Worm (Caenorhabditis elegans) whole organism, young adult: Measurements from ENCODE around the gene F59A6.12.
A peak's percentile ranks its signal among the peaks of the same experiment; 100 is the strongest.

Experiments used
- B0019.2 ChIP-seq: fragments of 200-800 bp; sonication (Bioruptor generic); conservative IDR thresholded peaks from 2 replicates; pipeline ENCODE4 v1.3.6; 2022; ENCODE audit warnings: missing genetic modification reagents, missing genetic modification characterization, missing compliant biosample characterization
- F23B12.7 ChIP-seq: sonication (generic microtip); optimal IDR thresholded peaks from 2 replicates; lab custom pipeline; 2017; ENCODE audit warnings: missing genetic modification characterization, mild to moderate bottlenecking, missing compliant biosample characterization, antibody characterized with exemption, moderate library complexity; ENCODE audit not compliant: insufficient read depth
- F33H1.4 ChIP-seq: fragments of 200-800 bp; sonication (Bioruptor generic); IDR thresholded peaks from 2 replicates; pipeline ENCODE4 v1.3.6; 2022; ENCODE audit warnings: missing genetic modification reagents, missing genetic modification characterization, missing compliant biosample characterization
- Y56A3A.18 ChIP-seq: fragments of 200-800 bp; sonication (Bioruptor generic); IDR thresholded peaks from 2 replicates; pipeline ENCODE4 v1.3.6; 2022; ENCODE audit warnings: missing genetic modification reagents, missing genetic modification characterization, missing compliant biosample characterization
- aptf-3 ChIP-seq: fragments of 200-800 bp; sonication (Bioruptor generic); IDR thresholded peaks from 2 replicates; pipeline ENCODE4 v1.3.6; 2022; ENCODE audit warnings: missing genetic modification characterization, missing compliant biosample characterization
- attf-5 ChIP-seq: fragments of 200-800 bp; sonication (Bioruptor generic); optimal IDR thresholded peaks from 2 replicates; lab custom pipeline; 2018; ENCODE audit warnings: mild to moderate bottlenecking, missing genetic modification characterization, missing compliant biosample characterization
- attf-6 ChIP-seq: fragments of 200-800 bp; sonication (Bioruptor generic); IDR thresholded peaks from 2 replicates; pipeline ENCODE4 v1.3.6; 2022; ENCODE audit warnings: missing genetic modification reagents, missing genetic modification characterization, missing compliant biosample characterization
- bed-2 ChIP-seq: fragments of 200-800 bp; sonication (Bioruptor generic); IDR thresholded peaks from 2 replicates; pipeline ENCODE4 v1.3.6; 2022; ENCODE audit warnings: missing genetic modification reagents, missing genetic modification characterization, missing compliant biosample characterization
- cebp-1 ChIP-seq, 2 experiments: fragments of 200-800 bp in 1 of 2; sonication (Bioruptor generic) in 1 of 2; sonication (generic microtip) in 1 of 2; IDR thresholded peaks in 1 of 2; optimal IDR thresholded peaks in 1 of 2; 2 replicates each; pipeline versions ENCODE4 v1.3.6 to Lab custom; 2017 to 2022; ENCODE audit warnings: missing compliant biosample characterization in 2 of 2, missing genetic modification characterization in 2 of 2, mild to moderate bottlenecking in 1 of 2, missing genetic modification reagents in 1 of 2, moderate library complexity in 1 of 2
- cebp-2 ChIP-seq: fragments of 200-800 bp; sonication (Bioruptor generic); IDR thresholded peaks from 2 replicates; pipeline ENCODE4 v1.3.6; 2022; ENCODE audit warnings: missing genetic modification characterization, missing compliant biosample characterization
- ceh-100 ChIP-seq: fragments of 200-800 bp; sonication (Bioruptor generic); IDR thresholded peaks from 2 replicates; pipeline ENCODE4 v1.3.6; 2022; ENCODE audit warnings: missing genetic modification reagents, missing genetic modification characterization, missing compliant biosample characterization
- ceh-58 ChIP-seq: fragments of 200-800 bp; sonication (Bioruptor generic); IDR thresholded peaks from 2 replicates; pipeline ENCODE4 v1.3.6; 2022; ENCODE audit warnings: missing genetic modification characterization, missing compliant biosample characterization
- die-1 ChIP-seq: sonication (generic microtip); optimal IDR thresholded peaks from 2 replicates; lab custom pipeline; 2016; ENCODE audit warnings: missing genotype, mild to moderate bottlenecking, missing genetic modification characterization, missing compliant biosample characterization
- dox-1 ChIP-seq: fragments of 200-800 bp; sonication (Bioruptor generic); IDR thresholded peaks from 2 replicates; pipeline ENCODE4 v1.3.6; 2022; ENCODE audit warnings: missing genetic modification reagents, missing genetic modification characterization, missing compliant biosample characterization
- dpff-1 ChIP-seq: sonication (generic microtip); optimal IDR thresholded peaks from 2 replicates; lab custom pipeline; 2017; ENCODE audit warnings: mild to moderate bottlenecking, missing genetic modification characterization, missing compliant biosample characterization
- dpl-1 ChIP-seq: fragments of 150-350 bp; optimal IDR thresholded peaks from 2 replicates; lab custom pipeline; 2014; ENCODE audit warnings: missing biosample characterization, missing genetic modification reagents, missing genetic modification characterization
- egl-44 ChIP-seq: fragments of 200-800 bp; sonication (Bioruptor generic); IDR thresholded peaks from 2 replicates; pipeline ENCODE4 v1.3.6; 2022; ENCODE audit warnings: missing genetic modification reagents, missing genetic modification characterization, missing compliant biosample characterization
- ekl-4 ChIP-seq: fragments of 200-800 bp; sonication (Bioruptor generic); IDR thresholded peaks from 2 replicates; pipeline ENCODE4 v1.3.6; 2022; ENCODE audit warnings: missing genetic modification reagents, missing genetic modification characterization, missing compliant biosample characterization
- hlh-12 ChIP-seq: sonication (generic microtip); optimal IDR thresholded peaks from 2 replicates; lab custom pipeline; 2016; ENCODE audit warnings: missing genetic modification characterization, missing compliant biosample characterization
- lin-54 ChIP-seq: fragments of 200-800 bp; sonication (Bioruptor generic); optimal IDR thresholded peaks from 2 replicates; lab custom pipeline; 2018; ENCODE audit warnings: mild to moderate bottlenecking, missing genetic modification characterization, missing compliant biosample characterization
- lsl-1 ChIP-seq: fragments of 200-800 bp; sonication (Bioruptor generic); optimal IDR thresholded peaks from 2 replicates; lab custom pipeline; 2018; ENCODE audit warnings: mild to moderate bottlenecking, missing genetic modification characterization, moderate library complexity, missing compliant biosample characterization
- lsy-27 ChIP-seq: sonication (generic microtip); optimal IDR thresholded peaks from 2 replicates; lab custom pipeline; 2017; ENCODE audit warnings: missing genetic modification characterization, mild to moderate bottlenecking, missing compliant biosample characterization, antibody characterized with exemption, missing genotype, borderline replicate concordance; ENCODE audit not compliant: insufficient read depth
- madf-10 ChIP-seq: sonication (generic microtip); optimal IDR thresholded peaks from 2 replicates; lab custom pipeline; 2016; ENCODE audit warnings: mild to moderate bottlenecking, missing genetic modification characterization, missing compliant biosample characterization
- madf-6 ChIP-seq: fragments of 200-800 bp; sonication (Bioruptor generic); IDR thresholded peaks from 2 replicates; pipeline ENCODE4 v1.3.6; 2022; ENCODE audit warnings: missing genetic modification reagents, missing genetic modification characterization, missing compliant biosample characterization
- mcd-1 ChIP-seq: fragments of 200-800 bp; sonication (Bioruptor generic); IDR thresholded peaks from 2 replicates; pipeline ENCODE4 v1.3.6; 2022; ENCODE audit warnings: missing genetic modification reagents, missing genetic modification characterization, missing compliant biosample characterization
- nhr-80 ChIP-seq: sonication (generic microtip); optimal IDR thresholded peaks from 2 replicates; lab custom pipeline; 2016; ENCODE audit warnings: missing genetic modification characterization, missing compliant biosample characterization
- snpc-1.3 ChIP-seq: sonication (generic microtip); optimal IDR thresholded peaks from 2 replicates; lab custom pipeline; 2017; ENCODE audit warnings: missing genetic modification characterization, mild to moderate bottlenecking, missing compliant biosample characterization, antibody characterized with exemption, moderate library complexity, missing genotype, missing genetic modification reagents; ENCODE audit not compliant: insufficient read depth
- snpc-3.4 ChIP-seq: sonication (generic microtip); optimal IDR thresholded peaks from 2 replicates; lab custom pipeline; 2017; ENCODE audit warnings: missing genetic modification characterization, mild to moderate bottlenecking, missing compliant biosample characterization, antibody characterized with exemption, moderate library complexity, missing genotype, missing genetic modification reagents
- snpc-4 ChIP-seq, 5 experiments: fragments of 150-350 bp in 1 of 5; sonication (generic microtip) in 4 of 5; optimal IDR thresholded peaks; 2 replicates each; lab custom pipeline; 2014 to 2018; ENCODE audit warnings: missing genetic modification characterization in 5 of 5, missing biosample characterization in 3 of 5, antibody characterized with exemption in 2 of 5, mild to moderate bottlenecking in 2 of 5, missing compliant biosample characterization in 2 of 5, missing genotype in 2 of 5, moderate library complexity in 2 of 5, missing genetic modification reagents in 1 of 5
- somi-1 ChIP-seq: fragments of 200-800 bp; sonication (Bioruptor generic); optimal IDR thresholded peaks from 2 replicates; lab custom pipeline; 2018; ENCODE audit warnings: mild to moderate bottlenecking, missing genetic modification characterization, missing compliant biosample characterization
- sptf-2 ChIP-seq: fragments of 200-800 bp; sonication (Bioruptor generic); optimal IDR thresholded peaks from 2 replicates; lab custom pipeline; 2018; ENCODE audit warnings: mild to moderate bottlenecking, missing genetic modification characterization, missing compliant biosample characterization
- unc-130 ChIP-seq: sonication (generic microtip); optimal IDR thresholded peaks from 2 replicates; lab custom pipeline; 2016; ENCODE audit warnings: missing genetic modification reagents, missing genetic modification characterization, missing compliant biosample characterization
- xnd-1 ChIP-seq: sonication (generic microtip); optimal IDR thresholded peaks from 2 replicates; lab custom pipeline; 2016; ENCODE audit warnings: missing genotype, missing genetic modification reagents, missing genetic modification characterization, missing compliant biosample characterization
- zfh-2 ChIP-seq: fragments of 200-800 bp; sonication (Bioruptor generic); conservative IDR thresholded peaks from 2 replicates; pipeline ENCODE4 v1.3.6; 2022; ENCODE audit warnings: missing genetic modification reagents, missing genetic modification characterization, missing compliant biosample characterization
- ztf-18 ChIP-seq: sonication (generic microtip); optimal IDR thresholded peaks from 2 replicates; lab custom pipeline; 2016; ENCODE audit warnings: missing genotype, mild to moderate bottlenecking, missing genetic modification characterization, missing compliant biosample characterization
- ztf-25 ChIP-seq: fragments of 200-800 bp; sonication (Bioruptor generic); IDR thresholded peaks from 2 replicates; pipeline ENCODE4 v1.3.6; 2022; ENCODE audit warnings: missing genetic modification reagents, missing genetic modification characterization, missing compliant biosample characterization

Gene F59A6.12

ce11 chrII:4999122-4999521 lies 12.8 kb downstream of the F59A6.12 start, which contains the start of gene citk-2 (continued):
- TF ChIP-seq Y56A3A.18 = 0 out of 2 replicates have a peak, but pooled peaks have one; percentile 77
- peak; percentile 70; the same call in 1 of the 2 replicates for TF ChIP-seq ekl-4
- peak; percentile 73 for TF ChIP-seq ceh-100

ce11 chrII:4998657-4999056 lies 13.2 kb downstream of the F59A6.12 start, which contains the start of gene F59A6.11:
Gene F59A6.11, minus strand, starts transcription at chrII:4998757.
- TF ChIP-seq ceh-58 = no peak
- TF ChIP-seq zfh-2 (GFP tag; lab: Robert Waterston, UW) = no peak
- no peak for TF ChIP-seq F33H1.4 (GFP tag; lab: Robert Waterston, UW)
- no peak for TF ChIP-seq ztf-18 (tag; lab: Kevin White, UChicago)
- no peak for TF ChIP-seq ztf-25 (GFP tag; lab: Robert Waterston, UW)
- no peak for TF ChIP-seq bed-2 (GFP tag; lab: Robert Waterston, UW)

- no peak for TF ChIP-seq egl-44 (GFP tag; lab: Robert Waterston, UW)
- TF ChIP-seq attf-6 (GFP tag; lab: Robert Waterston, UW) = no peak
- no peak for TF ChIP-seq dpff-1
- no peak for TF ChIP-seq nhr-80 (tag; lab: Kevin White, UChicago)
- no peak for TF ChIP-seq dpl-1 (GFP tag; lab: Kevin White, UChicago)
- TF ChIP-seq aptf-3 = no peak
- TF ChIP-seq cebp-1 (GFP tag; IDR thresholded peaks at IDR 0.05; lab: Robert Waterston, UW) = no peak
- peak; percentile 37 for TF ChIP-seq cebp-1 (tag; optimal IDR thresholded peaks at IDR 0.05; lab: Kevin White, UChicago)
- TF ChIP-seq ceh-100 = no peak
- TF ChIP-seq xnd-1 (tag; lab: Kevin White, UChicago) = no peak
Measured at ce11 chrII:4994939-4995338, 16.9 kb downstream of the F59A6.12 start, which contains the start of gene rnh-1.0. Gene rnh-1.0, plus strand, starts transcription at chrII:4995327.

ce11 chrII:4993530-4994192 lies 18.2 kb downstream of the F59A6.12 start, which contains the start of the genes eif-1 and vps-24:
Gene eif-1, minus strand, starts transcription at chrII:4993580.
Gene vps-24, plus strand, starts transcription at chrII:4993998.
- TF ChIP-seq sptf-2 (no peak), dox-1 (peak; percentile 80), die-1 (tag; lab: Kevin White, UChicago) (no peak), attf-5 (GFP tag; lab: Kevin White, UChicago) (peak; percentile 75), hlh-12 (no peak), lin-54 (GFP tag; lab: Kevin White, UChicago) (peak; percentile 5), egl-44 (GFP tag; lab: Robert Waterston, UW) (no peak), snpc-3.4 (tag; lab: Kevin White, UChicago) (peak; percentile 17), cebp-1 (GFP tag; IDR thresholded peaks at IDR 0.05; lab: Robert Waterston, UW) (no peak), cebp-1 (tag; optimal IDR thresholded peaks at IDR 0.05; lab: Kevin White, UChicago) (peak; percentile 45), cebp-2 (GFP tag; lab: Robert Waterston, UW) (no peak), ekl-4 (no peak), lsl-1 (GFP tag; lab: Kevin White, UChicago) (peak; percentile 48), attf-6 (GFP tag; lab: Robert Waterston, UW) (no peak), madf-10 (no peak), F23B12.7 (tag; lab: Kevin White, UChicago) (peak; percentile 12), unc-130 (GFP tag; lab: Kevin White, UChicago) (peak; percentile 7), snpc-4 (GFP tag; optimal IDR thresholded peaks at IDR 0.05; lab: Kevin White, UChicago) (no peak), snpc-4 (tag; optimal IDR thresholded peaks at IDR 0.05; lab: Kevin White, UChicago) (peak in 2 of 4 experiments; percentile 14), madf-6 (GFP tag; lab: Robert Waterston, UW) (peak; percentile 51), nhr-80 (tag; lab: Kevin White, UChicago) (peak; percentile 26), somi-1 (GFP tag; lab: Kevin White, UChicago) (no peak), snpc-1.3 (tag; lab: Kevin White, UChicago) (peak; percentile 42), B0019.2 (GFP tag; lab: Robert Waterston, UW) (peak; percentile 56; the same call in 1 of the 2 replicates), ceh-100 (peak; percentile 18; the same call in 1 of the 2 replicates), mcd-1 (GFP tag; lab: Robert Waterston, UW) (peak; percentile 42; the same call in 1 of the 2 replicates), dpl-1 (GFP tag; lab: Kevin White, UChicago) (peak; percentile 30), lsy-27 (tag; lab: Kevin White, UChicago) (no peak)
